Worm (Caenorhabditis elegans) whole organism, L4 larva: Measurements from ENCODE around the gene dhs-19.

ENCODE experiments used
- R02D3.7 ChIP-seq: fragments of 150-350 bp; sonication (generic microtip); optimal IDR thresholded peaks from 3 replicates; lab custom pipeline; 2014; ENCODE audit warnings: missing biosample characterization, missing genetic modification characterization
- ama-1 ChIP-seq: fragments of 150-350 bp; optimal IDR thresholded peaks from 2 replicates; lab custom pipeline; 2014; ENCODE audit warnings: inconsistent platforms, mixed read lengths
- ceh-32 ChIP-seq: sonication (generic microtip); optimal IDR thresholded peaks from 2 replicates; lab custom pipeline; 2016; ENCODE audit warnings: mild to moderate bottlenecking, missing genetic modification characterization, missing compliant biosample characterization; ENCODE audit not compliant: poor library complexity
- ces-1 ChIP-seq: fragments of 150-350 bp; sonication (generic microtip); optimal IDR thresholded peaks from 4 replicates; lab custom pipeline; 2014; ENCODE audit warnings: missing biosample characterization, missing genetic modification reagents, missing genetic modification characterization
- daf-12 ChIP-seq: fragments of 150-350 bp; optimal IDR thresholded peaks from 2 replicates; lab custom pipeline; 2014; ENCODE audit warnings: missing biosample characterization, missing genetic modification reagents, missing genetic modification characterization
- egl-27 ChIP-seq: sonication (generic microtip); optimal IDR thresholded peaks from 3 replicates; lab custom pipeline; 2017; ENCODE audit warnings: missing biosample characterization, missing genetic modification reagents, missing genetic modification characterization
- fkh-10 ChIP-seq: fragments of 150-350 bp; optimal IDR thresholded peaks from 2 replicates; lab custom pipeline; 2014; ENCODE audit warnings: missing biosample characterization, missing genetic modification reagents, missing genetic modification characterization
- mxl-3 ChIP-seq: fragments of 200-800 bp; sonication (Bioruptor generic); optimal IDR thresholded peaks from 2 replicates; lab custom pipeline; 2018; ENCODE audit warnings: mild to moderate bottlenecking, missing genetic modification characterization, missing compliant biosample characterization
- nhr-28 ChIP-seq: fragments of 150-350 bp; optimal IDR thresholded peaks from 2 replicates; lab custom pipeline; 2014; ENCODE audit warnings: missing biosample characterization, missing genetic modification characterization
- rbr-2 ChIP-seq: sonication (generic microtip); optimal IDR thresholded peaks from 2 replicates; lab custom pipeline; 2016; ENCODE audit warnings: missing genotype, missing genetic modification characterization, missing compliant biosample characterization
- unc-130 ChIP-seq: sonication (generic microtip); optimal IDR thresholded peaks from 2 replicates; lab custom pipeline; 2016; ENCODE audit warnings: missing genetic modification reagents, missing genetic modification characterization, missing compliant biosample characterization
- unc-62 ChIP-seq, 3 experiments: fragments of 150-350 bp in 1 of 3; sonication (generic microtip); optimal IDR thresholded peaks in 2 of 3; peaks in 1 of 3; 1 replicate in 1 of 3; 2 replicates in 2 of 3; lab custom pipeline; 2014 to 2017; ENCODE audit warnings: missing biosample characterization in 3 of 3, missing genetic modification characterization in 3 of 3, missing genetic modification reagents in 3 of 3, missing genotype in 1 of 3

ce11 chrV:11474399-11474798 is 15.9 kb downstream of the dhs-19 start, which contains the start of gene nas-22:
- no peak for TF ChIP-seq unc-130
- no peak for TF ChIP-seq nhr-28 (tag; lab: Kevin White, UChicago)
- TF ChIP-seq ama-1 (lab: Kevin White, UChicago) = no peak
- no peak for TF ChIP-seq unc-62 (GFP tag; optimal IDR thresholded peaks at IDR 0.05 in 1 of 2; lab: Kevin White, UChicago)
- TF ChIP-seq unc-62 (tag; optimal IDR thresholded peaks at IDR 0.05; lab: Kevin White, UChicago) = no peak
- no peak for TF ChIP-seq fkh-10 (GFP tag; lab: Kevin White, UChicago)
- no peak for TF ChIP-seq mxl-3 (GFP tag; lab: Kevin White, UChicago)
- TF ChIP-seq R02D3.7 (tag; lab: Kevin White, UChicago) = no peak
- no peak for TF ChIP-seq daf-12 (tag; lab: Kevin White, UChicago)
- TF ChIP-seq ceh-32 = no peak
- no peak for TF ChIP-seq egl-27 (tag; lab: Kevin White, UChicago)
- no peak for TF ChIP-seq rbr-2 (tag; lab: Kevin White, UChicago)
- TF ChIP-seq ces-1 (GFP tag; lab: Kevin White, UChicago) = no peak
